Worm (Caenorhabditis elegans): ENCODE data around the gene T18D3.1.

Gene T18D3.1

ce11 chrX:12444423-12444822, 10.1 kb upstream of the T18D3.1 start:
- TF ChIP-seq cebp-1 (GFP tag; IDR thresholded peaks at IDR 0.05) (no peak), cebp-1 (tag; optimal IDR thresholded peaks at IDR 0.05) (peak; percentile 51), zfh-2 (GFP tag; conservative IDR thresholded peaks at IDR 0.05) (no peak), ceh-79 (tag; optimal IDR thresholded peaks at IDR 0.05) (no peak), unc-130 (GFP tag; optimal IDR thresholded peaks at IDR 0.05) (no peak), nhr-80 (tag; optimal IDR thresholded peaks at IDR 0.05) (no peak), nfyb-1 (GFP tag; IDR thresholded peaks at IDR 0.05) (no peak), lin-35 (GFP tag; optimal IDR thresholded peaks at IDR 0.05) (no peak), nhr-27 (tag; optimal IDR thresholded peaks at IDR 0.05) (no peak), K12H6.12 (tag; optimal IDR thresholded peaks at IDR 0.05) (no peak), F57C9.4 (tag; optimal IDR thresholded peaks at IDR 0.05) (no peak), Y67H2A.10 (GFP tag; conservative IDR thresholded peaks at IDR 0.05) (no peak), C06A6.2 (GFP tag; conservative IDR thresholded peaks at IDR 0.05) (0 out of 2 replicates have a peak, but pooled peaks have one; percentile 31)

- TF ChIP-seq nhr-80 (tag; optimal IDR thresholded peaks at IDR 0.05), result peak; percentile 67
- no peak for TF ChIP-seq hlh-12 (tag; optimal IDR thresholded peaks at IDR 0.05)
Observed at ce11 chrX:12446572-12446971, 8.0 kb upstream of the T18D3.1 start.

- TF ChIP-seq ztf-6 (GFP tag; IDR thresholded peaks at IDR 0.05), result 0 out of 2 replicates have a peak, but pooled peaks have one; percentile 28
- 0 out of 2 replicates have a peak, but pooled peaks have one; percentile 74 for TF ChIP-seq F37B4.10 (GFP tag; IDR thresholded peaks at IDR 0.05)
- TF ChIP-seq egrh-3 (GFP tag; IDR thresholded peaks at IDR 0.05), result peak; percentile 12; the same call in 1 of the 2 replicates
Observed at ce11 chrX:12447639-12448038, 6.9 kb upstream of the T18D3.1 start.

ce11 chrX:12449262-12449942, 5.1 kb upstream of the T18D3.1 start, which contains the start of gene T18D3.6:
T18D3.6 (plus strand) TSS chrX:12449892.
- TF ChIP-seq rcor-1 (GFP tag; IDR thresholded peaks at IDR 0.05) (no peak), madf-6 (GFP tag; IDR thresholded peaks at IDR 0.05) (no peak), cebp-1 (GFP tag; IDR thresholded peaks at IDR 0.05) (no peak), cebp-1 (tag; optimal IDR thresholded peaks at IDR 0.05) (peak; percentile 21), die-1 (tag; optimal IDR thresholded peaks at IDR 0.05) (no peak), zfh-2 (GFP tag; conservative IDR thresholded peaks at IDR 0.05) (peak; percentile 90), F22D6.2 (tag; optimal IDR thresholded peaks at IDR 0.05) (no peak), nhr-80 (tag; optimal IDR thresholded peaks at IDR 0.05) (peak; percentile 72), nfya-2 (GFP tag; IDR thresholded peaks at IDR 0.05) (no peak), mcd-1 (GFP tag; IDR thresholded peaks at IDR 0.05) (peak; percentile 52), lin-40 (tag; optimal IDR thresholded peaks at IDR 0.05) (no peak), F57A8.1 (GFP tag; optimal IDR thresholded peaks at IDR 0.05) (no peak), ceh-79 (tag; optimal IDR thresholded peaks at IDR 0.05) (no peak), ztf-6 (GFP tag; IDR thresholded peaks at IDR 0.05) (no peak)

- TF ChIP-seq nhr-80 (tag; optimal IDR thresholded peaks at IDR 0.05) (peak; percentile 58), hsf-1 (GFP tag; IDR thresholded peaks at IDR 0.05) (no peak)
Observed at ce11 chrX:12451258-12451657, 3.3 kb upstream of the T18D3.1 start.

- TF ChIP-seq ztf-6 (GFP tag; IDR thresholded peaks at IDR 0.05) (0 out of 2 replicates have a peak, but pooled peaks have one; percentile 15), snpc-3.4 (tag; optimal IDR thresholded peaks at IDR 0.05) (no peak), lsl-1 (GFP tag; optimal IDR thresholded peaks at IDR 0.05) (no peak), snpc-1.1 (tag; optimal IDR thresholded peaks at IDR 0.05; ENCODE audit: insufficient read depth) (no peak), mes-4 (tag; optimal IDR thresholded peaks at IDR 0.05) (no peak), lsy-27 (tag; optimal IDR thresholded peaks at IDR 0.05; ENCODE audit: borderline replicate concordance, insufficient read depth) (no peak), F22D6.2 (tag; optimal IDR thresholded peaks at IDR 0.05) (no peak), ztf-25 (GFP tag; IDR thresholded peaks at IDR 0.05) (no peak), D2030.7 (GFP tag; IDR thresholded peaks at IDR 0.05) (no peak), tbp1 (GFP tag; optimal IDR thresholded peaks at IDR 0.05) (no peak), hmg-20 (GFP tag; IDR thresholded peaks at IDR 0.05) (no peak), tbx-9 (tag; optimal IDR thresholded peaks at IDR 0.05; ENCODE audit: borderline replicate concordance) (no peak), F57A8.1 (GFP tag; optimal IDR thresholded peaks at IDR 0.05) (no peak), cebp-1 (GFP tag; IDR thresholded peaks at IDR 0.05) (no peak), cebp-1 (tag; optimal IDR thresholded peaks at IDR 0.05) (peak; percentile 71), rec-8 (tag; optimal IDR thresholded peaks at IDR 0.05) (no peak)
Observed at ce11 chrX:12452143-12452570, 2.4 kb upstream of the T18D3.1 start.
